Worm (Caenorhabditis elegans) whole organism, L1 larva: Measurements from ENCODE around the gene ZC395.5.

Source experiments
- ama-1 ChIP-seq: fragments of 150-350 bp; optimal IDR thresholded peaks from 2 replicates; lab custom pipeline; 2014
- dsc-1 ChIP-seq: sonication (generic microtip); optimal IDR thresholded peaks from 2 replicates; lab custom pipeline; 2016; ENCODE audit warnings: mild to moderate bottlenecking, missing genetic modification characterization, missing compliant biosample characterization
- efl-1 ChIP-seq, 4 experiments: fragments of 150-350 bp; optimal IDR thresholded peaks in 3 of 4; peaks in 1 of 4; 1 replicate in 1 of 4; 2 replicates in 3 of 4; lab custom pipeline; 2014; ENCODE audit warnings: missing biosample characterization in 2 of 4, missing genetic modification characterization in 2 of 4, missing genetic modification reagents in 2 of 4
- egl-13 ChIP-seq: sonication (generic microtip); optimal IDR thresholded peaks from 2 replicates; lab custom pipeline; 2016; ENCODE audit warnings: missing genotype, missing genetic modification reagents, missing genetic modification characterization, missing compliant biosample characterization
- fkh-10 ChIP-seq: sonication (generic microtip); optimal IDR thresholded peaks from 2 replicates; lab custom pipeline; 2017; ENCODE audit warnings: missing biosample characterization, missing genetic modification reagents, missing genetic modification characterization
- fkh-8 ChIP-seq: sonication (generic microtip); optimal IDR thresholded peaks from 2 replicates; lab custom pipeline; 2016; ENCODE audit warnings: mild to moderate bottlenecking, missing genetic modification characterization, missing compliant biosample characterization
- grh-1 ChIP-seq: fragments of 200-800 bp; sonication (Bioruptor generic); IDR thresholded peaks from 2 replicates; pipeline ENCODE4 v1.3.6; 2022; ENCODE audit warnings: missing genetic modification reagents, missing genetic modification characterization, missing compliant biosample characterization
- hlh-17 ChIP-seq: fragments of 200-800 bp; sonication (Bioruptor generic); optimal IDR thresholded peaks from 2 replicates; lab custom pipeline; 2018; ENCODE audit warnings: missing genetic modification characterization, mild to moderate bottlenecking, missing compliant biosample characterization, moderate library complexity, borderline replicate concordance
- irx-1 ChIP-seq: sonication (generic microtip); optimal IDR thresholded peaks from 2 replicates; lab custom pipeline; 2016; ENCODE audit warnings: missing genetic modification characterization, missing compliant biosample characterization
- lin-14 ChIP-seq: fragments of 200-800 bp; sonication (Bioruptor generic); optimal IDR thresholded peaks from 2 replicates; lab custom pipeline; 2018; ENCODE audit warnings: mild to moderate bottlenecking, missing genetic modification characterization, moderate library complexity, missing compliant biosample characterization
- lin-15B ChIP-seq: fragments of 150-350 bp; sonication (generic microtip); optimal IDR thresholded peaks from 3 replicates; lab custom pipeline; 2014; ENCODE audit warnings: missing biosample characterization, missing genetic modification characterization
- lin-35 ChIP-seq, 2 experiments: fragments of 150-350 bp; optimal IDR thresholded peaks; 2 replicates each; lab custom pipeline; 2014; ENCODE audit warnings: missing biosample characterization in 2 of 2, missing genetic modification characterization in 2 of 2, missing genetic modification reagents in 2 of 2
- mef-2 ChIP-seq: fragments of 150-350 bp; optimal IDR thresholded peaks from 2 replicates; lab custom pipeline; 2014; ENCODE audit warnings: missing biosample characterization, missing genetic modification characterization
- nhr-11 ChIP-seq: fragments of 150-350 bp; optimal IDR thresholded peaks from 2 replicates; lab custom pipeline; 2014; ENCODE audit warnings: missing biosample characterization, missing genetic modification characterization
- nhr-12 ChIP-seq: sonication (generic microtip); optimal IDR thresholded peaks from 2 replicates; lab custom pipeline; 2017; ENCODE audit warnings: missing biosample characterization, missing genetic modification characterization
- nhr-19 ChIP-seq: fragments of 200-800 bp; sonication (Bioruptor generic); conservative IDR thresholded peaks from 2 replicates; pipeline ENCODE4 v1.3.6; 2022; ENCODE audit warnings: missing genetic modification characterization, missing compliant biosample characterization
- nhr-20 ChIP-seq: sonication (generic microtip); optimal IDR thresholded peaks from 2 replicates; lab custom pipeline; 2016; ENCODE audit warnings: mild to moderate bottlenecking, missing genetic modification characterization, missing compliant biosample characterization
- nhr-237 ChIP-seq: fragments of 150-350 bp; optimal IDR thresholded peaks from 2 replicates; lab custom pipeline; 2014; ENCODE audit warnings: missing biosample characterization, missing genetic modification characterization
- nhr-47 ChIP-seq: sonication (generic microtip); optimal IDR thresholded peaks from 2 replicates; lab custom pipeline; 2016; ENCODE audit warnings: mild to moderate bottlenecking, missing genetic modification characterization, moderate library complexity, missing compliant biosample characterization
- nhr-71 ChIP-seq: sonication (generic microtip); optimal IDR thresholded peaks from 2 replicates; lab custom pipeline; 2016; ENCODE audit warnings: mild to moderate bottlenecking, missing genetic modification characterization, moderate library complexity, missing compliant biosample characterization
- nhr-76 ChIP-seq: sonication (generic microtip); optimal IDR thresholded peaks from 2 replicates; lab custom pipeline; 2017; ENCODE audit warnings: missing biosample characterization, missing genetic modification characterization
- nhr-77 ChIP-seq: fragments of 150-350 bp; optimal IDR thresholded peaks from 2 replicates; lab custom pipeline; 2014; ENCODE audit warnings: missing biosample characterization, missing genetic modification characterization
- nhr-84 ChIP-seq: sonication (generic microtip); optimal IDR thresholded peaks from 2 replicates; lab custom pipeline; 2017; ENCODE audit warnings: missing biosample characterization, missing genetic modification characterization
- nhr-85 ChIP-seq: sonication (generic microtip); peaks from one replicate; lab custom pipeline; 2016; ENCODE audit warnings: missing genetic modification characterization, inconsistent platforms, missing compliant biosample characterization
- nhr-90 ChIP-seq: sonication (generic microtip); optimal IDR thresholded peaks from 2 replicates; lab custom pipeline; 2016; ENCODE audit warnings: mild to moderate bottlenecking, missing genetic modification characterization, missing compliant biosample characterization; ENCODE audit not compliant: poor library complexity
- pqm-1 ChIP-seq: sonication (generic microtip); optimal IDR thresholded peaks from 3 replicates; lab custom pipeline; 2017; ENCODE audit warnings: missing biosample characterization, missing genetic modification characterization
- rnt-1 ChIP-seq: sonication (generic microtip); optimal IDR thresholded peaks from 2 replicates; lab custom pipeline; 2016; ENCODE audit warnings: mild to moderate bottlenecking, missing genetic modification characterization, moderate library complexity, missing compliant biosample characterization
- sup-37 ChIP-seq: fragments of 200-800 bp; sonication (Bioruptor generic); optimal IDR thresholded peaks from 2 replicates; lab custom pipeline; 2018; ENCODE audit warnings: mild to moderate bottlenecking, missing genetic modification characterization, missing compliant biosample characterization
- tlp-1 ChIP-seq: fragments of 150-350 bp; optimal IDR thresholded peaks from 2 replicates; lab custom pipeline; 2014; ENCODE audit warnings: missing biosample characterization, missing genetic modification characterization
- unc-130 ChIP-seq: fragments of 150-350 bp; optimal IDR thresholded peaks from 2 replicates; lab custom pipeline; 2017; ENCODE audit warnings: missing biosample characterization, missing genetic modification characterization, inconsistent platforms
- unc-62 ChIP-seq: fragments of 150-350 bp; optimal IDR thresholded peaks from 2 replicates; lab custom pipeline; 2014; ENCODE audit warnings: missing biosample characterization, missing genetic modification reagents, missing genetic modification characterization
- xbp-1 ChIP-seq: sonication (generic microtip); optimal IDR thresholded peaks from 2 replicates; lab custom pipeline; 2016; ENCODE audit warnings: missing genetic modification characterization, missing compliant biosample characterization
- zip-4 ChIP-seq: fragments of 200-800 bp; sonication (Bioruptor generic); optimal IDR thresholded peaks from 2 replicates; lab custom pipeline; 2018; ENCODE audit warnings: mild to moderate bottlenecking, missing genetic modification characterization, moderate library complexity, missing compliant biosample characterization
- ztf-11 ChIP-seq, 2 experiments: sonication (generic microtip); optimal IDR thresholded peaks; 2 replicates each; lab custom pipeline; 2016 to 2017; ENCODE audit warnings: missing genetic modification characterization in 2 of 2, missing biosample characterization in 1 of 2, missing compliant biosample characterization in 1 of 2

ZC395.5 gene

ce11 chrIII:5236104-5236503, 31.5 kb upstream of the ZC395.5 start, which contains the start of gene prx-10:
Gene prx-10 (plus strand): TSS chrIII:5236404.
- TF ChIP-seq sup-37 (no peak), nhr-85 (peak; percentile 33), nhr-237 (tag; lab: Kevin White, UChicago) (no peak)

ce11 chrIII:5241854-5242253, 25.8 kb upstream of the ZC395.5 start:
- TF ChIP-seq efl-1 (optimal IDR thresholded peaks at IDR 0.05; lab: Kevin White, UChicago) (no peak), efl-1 (GFP tag; optimal IDR thresholded peaks at IDR 0.05 in 1 of 2; lab: Kevin White, UChicago) (peak in 1 of 2 experiments; percentile 77), nhr-11 (tag; lab: Kevin White, UChicago) (no peak)

- TF ChIP-seq fkh-10 (GFP tag; lab: Kevin White, UChicago) (no peak), unc-130 (tag; lab: Kevin White, UChicago) (no peak), pqm-1 (tag; lab: Kevin White, UChicago) (no peak), xbp-1 (no peak), lin-35 (GFP tag; optimal IDR thresholded peaks at IDR 0.05; lab: Kevin White, UChicago) (no peak), hlh-17 (no peak), lin-15B (tag; lab: Kevin White, UChicago) (no peak), unc-62 (no peak), fkh-8 (no peak), nhr-12 (tag; lab: Kevin White, UChicago) (no peak), nhr-20 (tag; lab: Kevin White, UChicago) (no peak), mef-2 (tag; lab: Kevin White, UChicago) (no peak), grh-1 (GFP tag; lab: Robert Waterston, UW) (no peak)
Measured at ce11 chrIII:5244539-5244938, 23.1 kb upstream of the ZC395.5 start, which contains the start of gene cnd-1. Gene cnd-1 (minus strand): TSS chrIII:5244639.

ce11 chrIII:5245067-5245466, 22.6 kb upstream of the ZC395.5 start:
- no peak for TF ChIP-seq irx-1 (tag; lab: Kevin White, UChicago)
- no peak for TF ChIP-seq nhr-71 (tag; lab: Kevin White, UChicago)
- TF ChIP-seq fkh-10 (GFP tag; lab: Kevin White, UChicago), result no peak
- TF ChIP-seq nhr-76 (tag; lab: Kevin White, UChicago), result no peak
- TF ChIP-seq nhr-47, result no peak
- no peak for TF ChIP-seq nhr-77 (tag; lab: Kevin White, UChicago)
- TF ChIP-seq nhr-20 (tag; lab: Kevin White, UChicago), result no peak
- TF ChIP-seq nhr-84 (tag; lab: Kevin White, UChicago), result no peak
- no peak for TF ChIP-seq lin-14
- TF ChIP-seq rnt-1 (tag; lab: Kevin White, UChicago), result no peak
- TF ChIP-seq egl-13 (tag; lab: Kevin White, UChicago), result no peak
- TF ChIP-seq unc-62, result no peak
- TF ChIP-seq ztf-11 (tag; optimal IDR thresholded peaks at IDR 0.05; lab: Kevin White, UChicago), result no peak
- TF ChIP-seq zip-4 (GFP tag; lab: Kevin White, UChicago), result no peak
- no peak for TF ChIP-seq tlp-1
- no peak for TF ChIP-seq nhr-90
- no peak for TF ChIP-seq ama-1 (lab: Kevin White, UChicago)
- TF ChIP-seq nhr-19 (GFP tag; lab: Robert Waterston, UW), result no peak
- no peak for TF ChIP-seq lin-15B (tag; lab: Kevin White, UChicago)

ce11 chrIII:5248706-5249105, 18.9 kb upstream of the ZC395.5 start:
- TF ChIP-seq dsc-1 (tag; lab: Kevin White, UChicago), result peak; percentile 48
- TF ChIP-seq efl-1 (optimal IDR thresholded peaks at IDR 0.05; lab: Kevin White, UChicago), result no peak
- TF ChIP-seq efl-1 (GFP tag; optimal IDR thresholded peaks at IDR 0.05 in 1 of 2; lab: Kevin White, UChicago), result peak in 1 of 2 experiments; percentile 29
- TF ChIP-seq nhr-237 (tag; lab: Kevin White, UChicago), result no peak
- TF ChIP-seq, all 84 proteins: peak for 2
